Worm (Caenorhabditis elegans) whole organism, midembryonic: ENCODE measurements around the gene kat-1.

Experiments used
- T22C8.4 ChIP-seq: fragments of 200-800 bp; sonication (Bioruptor generic); IDR thresholded peaks from 2 replicates; pipeline ENCODE4 v1.3.6; 2022; ENCODE audit warnings: missing genetic modification characterization, missing compliant biosample characterization
- cog-1 ChIP-seq: sonication (generic microtip); optimal IDR thresholded peaks from 2 replicates; lab custom pipeline; 2016; ENCODE audit warnings: missing genetic modification characterization, missing compliant biosample characterization
- flt-1 ChIP-seq: fragments of 200-800 bp; sonication (Bioruptor generic); IDR thresholded peaks from 2 replicates; pipeline ENCODE4 v1.3.6; 2022; ENCODE audit warnings: missing genetic modification characterization, missing compliant biosample characterization
- med-1 ChIP-seq: sonication (generic microtip); optimal IDR thresholded peaks from 2 replicates; lab custom pipeline; 2017; ENCODE audit warnings: missing genetic modification characterization, mild to moderate bottlenecking, missing compliant biosample characterization, antibody characterized with exemption, missing genetic modification reagents; ENCODE audit not compliant: insufficient read depth
- ref-1 ChIP-seq: fragments of 200-800 bp; sonication (Bioruptor generic); conservative IDR thresholded peaks from 2 replicates; pipeline ENCODE4 v1.3.6; 2022; ENCODE audit warnings: missing genetic modification reagents, missing genetic modification characterization, missing compliant biosample characterization
- tab-1 ChIP-seq: fragments of 200-800 bp; sonication (Bioruptor generic); IDR thresholded peaks from 2 replicates; pipeline ENCODE4 v1.3.6; 2022; ENCODE audit warnings: missing genetic modification characterization, missing compliant biosample characterization
- ztf-23 ChIP-seq: fragments of 200-800 bp; sonication (Bioruptor generic); IDR thresholded peaks from 2 replicates; pipeline ENCODE4 v1.3.6; 2022; ENCODE audit warnings: missing genetic modification reagents, missing genetic modification characterization, missing compliant biosample characterization

DNA sequence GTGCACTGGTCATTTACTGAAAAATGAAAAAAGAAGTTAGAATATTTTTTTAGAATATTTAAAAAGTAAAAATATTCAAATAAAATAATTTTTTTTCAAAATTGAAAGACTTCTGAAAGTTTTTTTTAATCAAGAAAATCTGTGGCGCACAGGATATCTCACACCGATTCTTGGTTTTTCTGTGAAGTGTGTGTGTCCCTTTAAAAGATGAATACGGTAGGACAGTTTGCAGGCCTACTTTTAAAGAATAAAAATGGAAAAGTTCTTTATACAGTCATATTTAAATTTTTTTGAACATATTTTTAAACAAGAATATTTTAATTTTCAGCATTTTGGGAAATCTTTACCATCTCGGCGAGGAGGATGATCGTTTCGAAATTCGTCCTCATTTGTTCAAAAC lies 25.0 kb downstream of the kat-1 start, which contains the start of gene mct-5:
- TF ChIP-seq tab-1 (GFP tag; lab: Robert Waterston, UW), result no peak
- TF ChIP-seq med-1, result no peak
- TF ChIP-seq ref-1 (GFP tag; lab: Robert Waterston, UW), result no peak
- no peak for TF ChIP-seq ztf-23 (GFP tag; lab: Robert Waterston, UW)
- TF ChIP-seq T22C8.4 (GFP tag; lab: Robert Waterston, UW), result no peak
- no peak for TF ChIP-seq cog-1
- TF ChIP-seq flt-1, result no peak
